Fruit fly (Drosophila melanogaster): ENCODE measurements around the gene CG13946.

The CG13946 gene

dm6 chr2L:815785-816389, 39.6 kb downstream of the CG13946 start, which contains the start of the genes Saf6 and Pex12 (continued):
- TF ChIP-seq trh (GFP tag; optimal IDR thresholded peaks at IDR 0.05): no peak
- peak; percentile 91 for TF ChIP-seq CG34224 (GFP tag; IDR thresholded peaks at IDR 0.05; ENCODE audit: partially characterized antibody)
- TF ChIP-seq pzg (GFP tag; optimal IDR thresholded peaks at IDR 0.05): peak; percentile 57
- TF ChIP-seq insv (GFP tag; optimal IDR thresholded peaks at IDR 0.05): peak in 1 of 2 experiments; percentile 54
- peak; percentile 83 for TF ChIP-seq Scr (GFP tag; IDR thresholded peaks at IDR 0.05; ENCODE audit: partially characterized antibody)
- 0 out of 3 replicates have a peak, but pooled peaks have one; percentile 51 for TF ChIP-seq mld (GFP tag; IDR thresholded peaks at IDR 0.05; ENCODE audit: partially characterized antibody)
- peak; percentile 43 for TF ChIP-seq Dp (GFP tag; optimal IDR thresholded peaks at IDR 0.05)
- TF ChIP-seq stwl (tag; optimal IDR thresholded peaks at IDR 0.05): peak; percentile 45
- peak; percentile 14; the same call in 1 of the 2 replicates for TF ChIP-seq CG42726 (GFP tag; IDR thresholded peaks at IDR 0.05; ENCODE audit: partially characterized antibody)
- TF ChIP-seq exex (tag; optimal IDR thresholded peaks at IDR 0.05): peak; percentile 47
- peak; percentile 77 for TF ChIP-seq CG16813 (GFP tag; IDR thresholded peaks at IDR 0.05; ENCODE audit: partially characterized antibody)
- peak; percentile 73 for TF ChIP-seq CG2129 (GFP tag; IDR thresholded peaks at IDR 0.05; ENCODE audit: partially characterized antibody)
- peak; percentile 7 for TF ChIP-seq YL-1 (GFP tag; optimal IDR thresholded peaks at IDR 0.05)
- TF ChIP-seq E2f2 (GFP tag; IDR thresholded peaks at IDR 0.05): peak; percentile 52
- TF ChIP-seq CG6791 (GFP tag; IDR thresholded peaks at IDR 0.05; ENCODE audit: partially characterized antibody): peak; percentile 81
- TF ChIP-seq Eip74EF (GFP tag; optimal IDR thresholded peaks at IDR 0.05): no peak
- TF ChIP-seq CG15514 (GFP tag; optimal IDR thresholded peaks at IDR 0.05): peak; percentile 3
- TF ChIP-seq tin (GFP tag; optimal IDR thresholded peaks at IDR 0.05): no peak
- peak; percentile 72; the same call in 2 of the 3 replicates for TF ChIP-seq knrl (GFP tag; IDR thresholded peaks at IDR 0.05; ENCODE audit: partially characterized antibody)
- peak; percentile 90 for TF ChIP-seq MBD-R2 (GFP tag; IDR thresholded peaks at IDR 0.05)
- TF ChIP-seq nom (GFP tag; optimal IDR thresholded peaks at IDR 0.05): peak; percentile 65
- peak; percentile 22 for TF ChIP-seq mirr (GFP tag; optimal IDR thresholded peaks at IDR 0.05)
- peak; percentile 85 for TF ChIP-seq CG14860 (GFP tag; IDR thresholded peaks at IDR 0.05; ENCODE audit: partially characterized antibody)
- TF ChIP-seq chm (GFP tag; IDR thresholded peaks at IDR 0.05): no peak
- TF ChIP-seq CG7963 (GFP tag; IDR thresholded peaks at IDR 0.05; ENCODE audit: partially characterized antibody): peak; percentile 83
- TF ChIP-seq CG2116 (GFP tag; optimal IDR thresholded peaks at IDR 0.05): peak; percentile 65
- no peak for TF ChIP-seq CG12299 (tag; optimal IDR thresholded peaks at IDR 0.05)
- TF ChIP-seq Xrp1 (GFP tag; IDR thresholded peaks at IDR 0.05): peak; percentile 6; the same call in 1 of the 2 replicates
- TF ChIP-seq Bgb (GFP tag; IDR thresholded peaks at IDR 0.05; ENCODE audit: partially characterized antibody): peak; percentile 86
- TF ChIP-seq CG18599 (GFP tag; optimal IDR thresholded peaks at IDR 0.05): no peak
- TF ChIP-seq unc-4 (GFP tag; IDR thresholded peaks at IDR 0.05; ENCODE audit: partially characterized antibody): peak; percentile 84
- TF ChIP-seq CG10979 (tag; optimal IDR thresholded peaks at IDR 0.05): peak; percentile 26
- TF ChIP-seq chinmo (GFP tag; IDR thresholded peaks at IDR 0.05; ENCODE audit: partially characterized antibody): peak; percentile 89
- TF ChIP-seq bigmax (GFP tag; optimal IDR thresholded peaks at IDR 0.05): peak; percentile 21
- TF ChIP-seq Dfd (GFP tag; optimal IDR thresholded peaks at IDR 0.05): no peak
- no peak for TF ChIP-seq dan (GFP tag; IDR thresholded peaks at IDR 0.05)
- no peak for TF ChIP-seq en (GFP tag; optimal IDR thresholded peaks at IDR 0.05)
- TF ChIP-seq trem (tag; optimal IDR thresholded peaks at IDR 0.05): peak; percentile 11
- TF ChIP-seq Dref (GFP tag; IDR thresholded peaks at IDR 0.05): peak; percentile 88
- peak; percentile 79 for TF ChIP-seq BEAF-32 (GFP tag; optimal IDR thresholded peaks at IDR 0.05)
- TF ChIP-seq ato (GFP tag; IDR thresholded peaks at IDR 0.05; ENCODE audit: partially characterized antibody): peak; percentile 75
- TF ChIP-seq CG7357 (GFP tag; IDR thresholded peaks at IDR 0.05): no peak
- TF ChIP-seq sna (GFP tag; IDR thresholded peaks at IDR 0.05; ENCODE audit: partially characterized antibody): peak; percentile 85
- peak; percentile 3 for TF ChIP-seq nmo (GFP tag; optimal IDR thresholded peaks at IDR 0.05)
- TF ChIP-seq abd-A (tag; optimal IDR thresholded peaks at IDR 0.05): no peak
- peak; percentile 76 for TF ChIP-seq vnd (GFP tag; IDR thresholded peaks at IDR 0.05; ENCODE audit: partially characterized antibody)

Measured in whole organism, embryonic.